Fruit fly (Drosophila melanogaster): Measurements from ENCODE around the gene Cad99C.

DNA sequence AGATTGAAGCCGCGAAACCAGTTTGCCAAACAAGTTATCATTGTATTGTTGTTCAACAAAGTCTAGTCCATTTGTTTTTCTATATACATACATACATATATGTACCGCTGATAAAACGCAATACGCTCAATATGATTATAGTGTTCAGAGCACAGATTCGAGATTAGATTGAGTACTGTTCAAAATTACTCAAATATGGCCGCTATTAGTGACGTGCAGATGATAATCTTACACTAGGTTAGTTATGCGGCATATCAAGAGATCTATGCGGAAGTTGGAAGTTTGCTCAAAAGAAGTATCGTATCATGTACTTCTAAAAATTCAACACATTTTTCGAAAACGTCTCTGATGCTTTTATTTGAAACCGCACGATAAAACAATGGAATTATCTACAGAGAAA is 26.4 kb downstream of the Cad99C start:
- TF ChIP-seq h (optimal IDR thresholded peaks at IDR 0.05), result no peak
- TF ChIP-seq psq (optimal IDR thresholded peaks at IDR 0.05), result no peak
